Fruit fly (Drosophila melanogaster): Measurements from ENCODE around the gene tal-2A.

Gene tal-2A

dm6 chr3R:13803892-13804710 is 8.8 kb upstream of the tal-2A start (continued):
- TF ChIP-seq C15 (GFP tag; IDR thresholded peaks at IDR 0.05), result no peak
- TF ChIP-seq Gug (GFP tag; IDR thresholded peaks at IDR 0.05), result no peak
- TF ChIP-seq twi (tag; optimal IDR thresholded peaks at IDR 0.05), result no peak
- TF ChIP-seq otp (GFP tag; IDR thresholded peaks at IDR 0.05), result no peak
- no peak for TF ChIP-seq CG10543 (GFP tag; optimal IDR thresholded peaks at IDR 0.05)
- TF ChIP-seq schlank (tag; optimal IDR thresholded peaks at IDR 0.05), result no peak
- no peak for TF ChIP-seq Lpt (GFP tag; optimal IDR thresholded peaks at IDR 0.05)
- TF ChIP-seq her (GFP tag; optimal IDR thresholded peaks at IDR 0.05), result no peak
- no peak for TF ChIP-seq ato (GFP tag; IDR thresholded peaks at IDR 0.05; ENCODE audit: partially characterized antibody)
- no peak for TF ChIP-seq Neu2 (GFP tag; optimal IDR thresholded peaks at IDR 0.05; ENCODE audit: borderline replicate concordance)
- peak; percentile 79 for TF ChIP-seq D19A (tag; optimal IDR thresholded peaks at IDR 0.05)
- no peak for TF ChIP-seq CG1603 (tag; optimal IDR thresholded peaks at IDR 0.05)
- TF ChIP-seq cato (GFP tag; optimal IDR thresholded peaks at IDR 0.05; ENCODE audit: borderline replicate concordance), result no peak
- TF ChIP-seq Dbx (GFP tag; IDR thresholded peaks at IDR 0.05), result no peak
- TF ChIP-seq gsb (GFP tag; IDR thresholded peaks at IDR 0.05), result no peak
- TF ChIP-seq gro (GFP tag; optimal IDR thresholded peaks at IDR 0.05), result no peak
- TF ChIP-seq CG8281 (tag; optimal IDR thresholded peaks at IDR 0.05), result no peak
- TF ChIP-seq Dip2 (GFP tag; IDR thresholded peaks at IDR 0.05), result no peak
- no peak for TF ChIP-seq Aef1 (GFP tag; IDR thresholded peaks at IDR 0.05)
- peak; percentile 28 for TF ChIP-seq CG12391 (tag; optimal IDR thresholded peaks at IDR 0.05)
- TF ChIP-seq Elba2 (GFP tag; optimal IDR thresholded peaks at IDR 0.05), result no peak
- TF ChIP-seq MTF-1 (GFP tag; optimal IDR thresholded peaks at IDR 0.05; ENCODE audit: borderline replicate concordance), result no peak
- no peak for TF ChIP-seq nom (GFP tag; optimal IDR thresholded peaks at IDR 0.05)
- TF ChIP-seq zen2 (GFP tag; IDR thresholded peaks at IDR 0.05; ENCODE audit: partially characterized antibody), result no peak
- TF ChIP-seq Atf6 (GFP tag; IDR thresholded peaks at IDR 0.05), result 0 out of 2 replicates have a peak, but pooled peaks have one; percentile 29
- TF ChIP-seq knrl (GFP tag; IDR thresholded peaks at IDR 0.05; ENCODE audit: partially characterized antibody), result no peak
- TF ChIP-seq Dek (tag; optimal IDR thresholded peaks at IDR 0.05), result peak; percentile 29
- no peak for TF ChIP-seq eyg (GFP tag; optimal IDR thresholded peaks at IDR 0.05)
- no peak for TF ChIP-seq p53 (GFP tag; optimal IDR thresholded peaks at IDR 0.05)
- TF ChIP-seq CG17829 (tag; optimal IDR thresholded peaks at IDR 0.05), result peak; percentile 41
- TF ChIP-seq lbe (GFP tag; optimal IDR thresholded peaks at IDR 0.05), result no peak
- no peak for TF ChIP-seq CG7357 (GFP tag; IDR thresholded peaks at IDR 0.05)
- TF ChIP-seq sens-2 (GFP tag; IDR thresholded peaks at IDR 0.05), result no peak
- no peak for TF ChIP-seq fd64A (GFP tag; optimal IDR thresholded peaks at IDR 0.05)
- peak; percentile 60 for TF ChIP-seq ewg (GFP tag; optimal IDR thresholded peaks at IDR 0.05)
- 0 out of 2 replicates have a peak, but pooled peaks have one; percentile 3 for TF ChIP-seq Ada2b (GFP tag; IDR thresholded peaks at IDR 0.05)
- no peak for TF ChIP-seq CG14014 (GFP tag; IDR thresholded peaks at IDR 0.05)
- TF ChIP-seq CG4282 (GFP tag; optimal IDR thresholded peaks at IDR 0.05), result no peak
- TF ChIP-seq CG11247 (GFP tag; IDR thresholded peaks at IDR 0.05), result no peak
- peak; percentile 9 for TF ChIP-seq org-1 (GFP tag; optimal IDR thresholded peaks at IDR 0.05)
- peak; percentile 4 for TF ChIP-seq tin (GFP tag; optimal IDR thresholded peaks at IDR 0.05)
- no peak for TF ChIP-seq Scr (GFP tag; IDR thresholded peaks at IDR 0.05; ENCODE audit: partially characterized antibody)
- peak; percentile 37; the same call in 1 of the 2 replicates for TF ChIP-seq CG42726 (GFP tag; IDR thresholded peaks at IDR 0.05; ENCODE audit: partially characterized antibody)
- no peak for TF ChIP-seq kay (GFP tag; optimal IDR thresholded peaks at IDR 0.05)
- no peak for TF ChIP-seq CG12236 (GFP tag; optimal IDR thresholded peaks at IDR 0.05)
- TF ChIP-seq Fer1 (GFP tag; optimal IDR thresholded peaks at IDR 0.05), result peak; percentile 54
- TF ChIP-seq onecut (GFP tag; IDR thresholded peaks at IDR 0.05), result peak; percentile 28
- TF ChIP-seq fd102C (GFP tag; optimal IDR thresholded peaks at IDR 0.05), result no peak
- no peak for TF ChIP-seq gfzf (GFP tag; optimal IDR thresholded peaks at IDR 0.05)

Data from whole organism, embryonic.